Worm (Caenorhabditis elegans): Measurements from ENCODE around the gene col-122.
A peak's percentile ranks its signal among the peaks of the same experiment; 100 is the strongest.

Gene col-122

ce11 chrIV:9533071-9533470, 30.1 kb upstream of the col-122 start, which contains the start of gene F56H11.2:
Gene F56H11.2 (minus strand): TSS chrIV:9533171.
- TF ChIP-seq nhr-84 (tag; optimal IDR thresholded peaks at IDR 0.05) = no peak
- no peak for TF ChIP-seq elt-3 (tag; optimal IDR thresholded peaks at IDR 0.05)
- no peak for TF ChIP-seq ama-1 (optimal IDR thresholded peaks at IDR 0.05)
- TF ChIP-seq ceh-82 (tag; optimal IDR thresholded peaks at IDR 0.05) = no peak
- no peak for TF ChIP-seq nhr-19 (GFP tag; conservative IDR thresholded peaks at IDR 0.05)
- no peak for TF ChIP-seq dpl-1 (GFP tag; optimal IDR thresholded peaks at IDR 0.05)
- TF ChIP-seq nhr-71 (tag; optimal IDR thresholded peaks at IDR 0.05) = no peak
- TF ChIP-seq ceh-8 (GFP tag; optimal IDR thresholded peaks at IDR 0.05) = no peak
- no peak for TF ChIP-seq lir-3 (tag; optimal IDR thresholded peaks at IDR 0.05; ENCODE audit: poor library complexity)
- no peak for TF ChIP-seq fkh-10 (GFP tag; optimal IDR thresholded peaks at IDR 0.05)
- no peak for TF ChIP-seq elt-2 (tag; optimal IDR thresholded peaks at IDR 0.05)
- no peak for TF ChIP-seq irx-1 (tag; optimal IDR thresholded peaks at IDR 0.05)
- TF ChIP-seq efl-1 (optimal IDR thresholded peaks at IDR 0.05) = no peak
- no peak for TF ChIP-seq efl-1 (GFP tag; optimal IDR thresholded peaks at IDR 0.05 in 1 of 2)
- TF ChIP-seq pag-3 (tag; optimal IDR thresholded peaks at IDR 0.05; ENCODE audit: borderline replicate concordance, insufficient read depth) = no peak
- no peak for TF ChIP-seq lsy-2 (tag; optimal IDR thresholded peaks at IDR 0.05)

ce11 chrIV:9534342-9534741, 28.8 kb upstream of the col-122 start:
- TF ChIP-seq dpl-1 (GFP tag; optimal IDR thresholded peaks at IDR 0.05) (peak; percentile 45 to 52 (median 49)), lsy-2 (tag; optimal IDR thresholded peaks at IDR 0.05) (peak; percentile 66 to 68), F16B12.6 (tag; optimal IDR thresholded peaks at IDR 0.05) (no peak), nhr-90 (tag; optimal IDR thresholded peaks at IDR 0.05; ENCODE audit: poor library complexity) (peak; percentile 86), C16A3.4 (tag; optimal IDR thresholded peaks at IDR 0.05) (peak; percentile 50), rnt-1 (tag; optimal IDR thresholded peaks at IDR 0.05) (peak; percentile 26), efl-1 (optimal IDR thresholded peaks at IDR 0.05) (peak; percentile 34 to 54), efl-1 (GFP tag; optimal IDR thresholded peaks at IDR 0.05 in 1 of 2) (peak; percentile 34 to 95), vab-15 (tag; optimal IDR thresholded peaks at IDR 0.05) (no peak), xbp-1 (tag; optimal IDR thresholded peaks at IDR 0.05) (peak; percentile 59), elt-3 (tag; optimal IDR thresholded peaks at IDR 0.05) (peak in 2 of 6 experiments; percentile 57 to 82), lin-14 (GFP tag; optimal IDR thresholded peaks at IDR 0.05) (peak; percentile 85), snpc-4 (tag; optimal IDR thresholded peaks at IDR 0.05) (peak; percentile 37), jun-1 (tag; optimal IDR thresholded peaks at IDR 0.05) (no peak), lin-15B (tag; optimal IDR thresholded peaks at IDR 0.05) (no peak), hlh-17 (GFP tag; optimal IDR thresholded peaks at IDR 0.05; ENCODE audit: borderline replicate concordance) (no peak), nhr-20 (tag; optimal IDR thresholded peaks at IDR 0.05) (peak; percentile 90), lir-3 (tag; optimal IDR thresholded peaks at IDR 0.05; ENCODE audit: poor library complexity) (peak; percentile 15), alr-1 (tag; optimal IDR thresholded peaks at IDR 0.05; ENCODE audit: borderline replicate concordance) (no peak), lin-35 (GFP tag; optimal IDR thresholded peaks at IDR 0.05) (peak; percentile 9 to 66), tbx-2 (tag; optimal IDR thresholded peaks at IDR 0.05) (peak; percentile 41), fos-1 (tag; optimal IDR thresholded peaks at IDR 0.05) (peak; percentile 23), unc-130 (tag; optimal IDR thresholded peaks at IDR 0.05) (peak; percentile 21), efl-3 (GFP tag; optimal IDR thresholded peaks at IDR 0.05) (no peak), nhr-12 (tag; optimal IDR thresholded peaks at IDR 0.05) (no peak), C34B4.2 (tag; optimal IDR thresholded peaks at IDR 0.05) (no peak), ceh-82 (tag; optimal IDR thresholded peaks at IDR 0.05) (no peak), pqm-1 (tag; optimal IDR thresholded peaks at IDR 0.05) (no peak), nhr-47 (tag; optimal IDR thresholded peaks at IDR 0.05) (peak; percentile 62), mep-1 (tag; optimal IDR thresholded peaks at IDR 0.05) (peak; percentile 86), zip-4 (GFP tag; optimal IDR thresholded peaks at IDR 0.05) (no peak), nhr-237 (tag; optimal IDR thresholded peaks at IDR 0.05) (peak; percentile 53), nhr-85 (tag) (peak; percentile 96), lin-13 (GFP tag; optimal IDR thresholded peaks at IDR 0.05) (peak; percentile 63), skn-1 (tag; optimal IDR thresholded peaks at IDR 0.05) (peak; percentile 69), unc-86 (tag; optimal IDR thresholded peaks at IDR 0.05) (no peak), grh-1 (GFP tag; IDR thresholded peaks at IDR 0.05) (peak; percentile 63; the same call in 1 of the 2 replicates), nhr-71 (tag; optimal IDR thresholded peaks at IDR 0.05) (peak; percentile 82), sox-4 (tag; optimal IDR thresholded peaks at IDR 0.05) (no peak), swsn-7 (tag; optimal IDR thresholded peaks at IDR 0.05) (peak; percentile 55), Y116A8C.19 (tag; optimal IDR thresholded peaks at IDR 0.05; ENCODE audit: borderline replicate concordance) (no peak), aly-2 (tag; optimal IDR thresholded peaks at IDR 0.05) (no peak)

Data from whole organism, L1 larva.